Fruit fly (Drosophila melanogaster) whole organism, embryonic: ENCODE results near the gene mRpS35.

ENCODE experiments used
- Atf-2 ChIP-seq: fragments of 200-800 bp; sonication (Bioruptor generic); optimal IDR thresholded peaks from 2 replicates; lab custom pipeline; 2016; ENCODE audit warnings: missing biosample characterization, missing genetic modification characterization
- BEAF-32 ChIP-seq: fragments of 200-800 bp; sonication (Bioruptor generic); optimal IDR thresholded peaks from 3 replicates; lab custom pipeline; 2017; ENCODE audit warnings: missing biosample characterization, missing genetic modification characterization, mild to moderate bottlenecking, moderate library complexity, missing genetic modification reagents
- BtbVII ChIP-seq: fragments of 200-800 bp; sonication (Bioruptor generic); optimal IDR thresholded peaks from 3 replicates; lab custom pipeline; 2017; ENCODE audit warnings: missing biosample characterization, mild to moderate bottlenecking, missing genetic modification characterization
- CG10366 ChIP-seq: fragments of 200-800 bp; sonication (Bioruptor generic); IDR thresholded peaks from 2 replicates; pipeline ENCODE4 v1.3.6; 2022; ENCODE audit warnings: missing biosample characterization, missing genetic modification characterization
- CG11085 ChIP-seq: fragments of 200-800 bp; sonication (Bioruptor generic); IDR thresholded peaks from 2 replicates; pipeline ENCODE4 v1.3.6; 2022; ENCODE audit warnings: missing biosample characterization, missing genetic modification characterization
- CG11696 ChIP-seq: fragments of 200-800 bp; sonication (Bioruptor generic); IDR thresholded peaks from 2 replicates; pipeline ENCODE4 v1.3.6; 2022; ENCODE audit warnings: missing biosample characterization, missing genetic modification characterization
- CG12391 ChIP-seq: fragments of 200-800 bp; sonication (Bioruptor generic); optimal IDR thresholded peaks from 3 replicates; lab custom pipeline; 2018; ENCODE audit warnings: missing biosample characterization, mild to moderate bottlenecking, missing genetic modification characterization, moderate library complexity
- CG13123 ChIP-seq: fragments of 200-800 bp; sonication (Bioruptor generic); optimal IDR thresholded peaks from 2 replicates; lab custom pipeline; 2016; ENCODE audit warnings: missing biosample characterization, missing genetic modification characterization
- CG1529 ChIP-seq: fragments of 200-800 bp; sonication (Bioruptor generic); optimal IDR thresholded peaks from 3 replicates; lab custom pipeline; 2018; ENCODE audit warnings: missing biosample characterization, missing genetic modification characterization
- CG15696 ChIP-seq: fragments of 200-800 bp; sonication (Bioruptor generic); optimal IDR thresholded peaks from 2 replicates; lab custom pipeline; 2019; ENCODE audit warnings: missing biosample characterization, mild to moderate bottlenecking, missing genetic modification characterization, moderate library complexity
- CG1603 ChIP-seq: fragments of 200-800 bp; sonication (Bioruptor generic); optimal IDR thresholded peaks from 2 replicates; lab custom pipeline; 2019; ENCODE audit warnings: missing biosample characterization, mild to moderate bottlenecking, missing genetic modification characterization, moderate library complexity
- CG2120 ChIP-seq: fragments of 200-800 bp; sonication (Bioruptor generic); optimal IDR thresholded peaks from 3 replicates; lab custom pipeline; 2016; ENCODE audit warnings: missing biosample characterization, missing genetic modification characterization
- CG30020 ChIP-seq: fragments of 200-800 bp; optimal IDR thresholded peaks from 2 replicates; lab custom pipeline; 2019; ENCODE audit warnings: missing biosample characterization, mild to moderate bottlenecking, missing genetic modification characterization, moderate library complexity
- CG31224 ChIP-seq: fragments of 200-800 bp; sonication (Bioruptor generic); IDR thresholded peaks from 2 replicates; pipeline ENCODE4 v1.3.6; 2022; ENCODE audit warnings: missing biosample characterization, missing genetic modification characterization
- CG42726 ChIP-seq: fragments of 200-800 bp; sonication (Bioruptor generic); IDR thresholded peaks from 2 replicates; pipeline ENCODE4 v1.3.6; 2022; ENCODE audit warnings: missing biosample characterization, missing genetic modification characterization; ENCODE audit not compliant: partially characterized antibody
- CG4617 ChIP-seq: fragments of 200-800 bp; sonication (Bioruptor generic); optimal IDR thresholded peaks from 3 replicates; lab custom pipeline; 2016; ENCODE audit warnings: missing biosample characterization, missing genetic modification characterization, borderline replicate concordance
- CG6791 ChIP-seq: fragments of 200-800 bp; sonication (Bioruptor generic); IDR thresholded peaks from 3 replicates; pipeline ENCODE4 v1.3.6; 2022; ENCODE audit warnings: missing biosample characterization, missing genetic modification characterization; ENCODE audit not compliant: partially characterized antibody
- CG9437 ChIP-seq: fragments of 200-800 bp; sonication (Bioruptor generic); optimal IDR thresholded peaks from 2 replicates; lab custom pipeline; 2018; ENCODE audit warnings: missing biosample characterization, mild to moderate bottlenecking, missing genetic modification characterization
- D19B ChIP-seq: fragments of 200-800 bp; sonication (Bioruptor generic); optimal IDR thresholded peaks from 2 replicates; lab custom pipeline; 2017; ENCODE audit warnings: missing biosample characterization, mild to moderate bottlenecking, missing genetic modification characterization
- Dfd ChIP-seq, 2 experiments: fragments of >200 bp; optimal IDR thresholded peaks; 2 replicates each; lab custom pipeline; 2017; ENCODE audit warnings: missing biosample characterization in 2 of 2, missing genetic modification characterization in 2 of 2
- Eip74EF ChIP-seq, 2 experiments: fragments of 200-800 bp in 1 of 2; fragments of >200 bp in 1 of 2; sonication (Bioruptor generic) in 1 of 2; optimal IDR thresholded peaks; 2 replicates each; lab custom pipeline; 2017 to 2019; ENCODE audit warnings: missing biosample characterization in 2 of 2, missing genetic modification characterization in 2 of 2, mild to moderate bottlenecking in 1 of 2, moderate library complexity in 1 of 2
- Fer3 ChIP-seq: fragments of 200-800 bp; sonication (Bioruptor generic); optimal IDR thresholded peaks from 2 replicates; lab custom pipeline; 2018; ENCODE audit warnings: missing biosample characterization, mild to moderate bottlenecking, missing genetic modification characterization, moderate library complexity
- HLH4C ChIP-seq: fragments of 200-800 bp; sonication (Bioruptor generic); IDR thresholded peaks from 3 replicates; pipeline ENCODE4 v1.3.6; 2022; ENCODE audit warnings: missing biosample characterization, missing genetic modification characterization; ENCODE audit not compliant: partially characterized antibody
- Hr51 ChIP-seq, 2 experiments: fragments of 200-800 bp; sonication (Bioruptor generic); optimal IDR thresholded peaks; 2 replicates in 1 of 2; 3 replicates in 1 of 2; lab custom pipeline; 2016 to 2018; ENCODE audit warnings: missing biosample characterization in 2 of 2, missing genetic modification characterization in 2 of 2, mild to moderate bottlenecking in 1 of 2, moderate library complexity in 1 of 2
- Mes4 ChIP-seq: fragments of 200-800 bp; sonication (Bioruptor generic); optimal IDR thresholded peaks from 2 replicates; lab custom pipeline; 2016; ENCODE audit warnings: missing biosample characterization, missing genetic modification characterization
- NFAT ChIP-seq: fragments of 200-800 bp; sonication (Bioruptor generic); IDR thresholded peaks from 2 replicates; pipeline ENCODE4 v1.3.6; 2022; ENCODE audit warnings: missing biosample characterization, missing genetic modification characterization
- Nf-YC ChIP-seq: fragments of 200-800 bp; optimal IDR thresholded peaks from 3 replicates; lab custom pipeline; 2019; ENCODE audit warnings: missing biosample characterization, mild to moderate bottlenecking, missing genetic modification characterization, moderate library complexity
- Six4 ChIP-seq: fragments of 200-800 bp; sonication (Bioruptor generic); optimal IDR thresholded peaks from 2 replicates; lab custom pipeline; 2016; ENCODE audit warnings: missing biosample characterization, missing genetic modification characterization
- YL-1 ChIP-seq: fragments of 200-800 bp; sonication (Bioruptor generic); optimal IDR thresholded peaks from 3 replicates; lab custom pipeline; 2017; ENCODE audit warnings: missing biosample characterization, mild to moderate bottlenecking, missing genetic modification characterization
- ab ChIP-seq: fragments of 200-800 bp; sonication (Bioruptor generic); optimal IDR thresholded peaks from 2 replicates; lab custom pipeline; 2016; ENCODE audit warnings: missing biosample characterization, missing genetic modification characterization
- aop ChIP-seq: fragments of 200-800 bp; sonication (Bioruptor generic); IDR thresholded peaks from 2 replicates; pipeline ENCODE4 v1.3.6; 2022; ENCODE audit warnings: missing biosample characterization, missing genetic modification characterization
- ara ChIP-seq: fragments of 200-800 bp; sonication (Bioruptor generic); IDR thresholded peaks from 2 replicates; pipeline ENCODE4 v1.3.6; 2022; ENCODE audit warnings: missing biosample characterization, missing genetic modification characterization
- cad ChIP-seq: fragments of >200 bp; optimal IDR thresholded peaks from 2 replicates; lab custom pipeline; 2017; ENCODE audit warnings: missing biosample characterization, missing genetic modification characterization
- caup ChIP-seq: fragments of 200-800 bp; sonication (Bioruptor generic); optimal IDR thresholded peaks from 3 replicates; lab custom pipeline; 2017; ENCODE audit warnings: missing biosample characterization, mild to moderate bottlenecking, missing genetic modification characterization, moderate library complexity; ENCODE audit not compliant: severe bottlenecking
- chm ChIP-seq: fragments of 200-800 bp; sonication (Bioruptor generic); IDR thresholded peaks from 2 replicates; pipeline ENCODE4 v1.3.6; 2022; ENCODE audit warnings: missing biosample characterization, missing genetic modification characterization
- danr ChIP-seq: fragments of 200-800 bp; sonication (Bioruptor generic); IDR thresholded peaks from 2 replicates; pipeline ENCODE4 v1.3.6; 2022; ENCODE audit warnings: missing biosample characterization, missing genetic modification characterization
- en ChIP-seq: fragments of 200-800 bp; sonication (Bioruptor generic); optimal IDR thresholded peaks from 2 replicates; lab custom pipeline; 2016; ENCODE audit warnings: missing biosample characterization, missing genetic modification characterization
- ewg ChIP-seq: fragments of 200-800 bp; sonication (Bioruptor generic); optimal IDR thresholded peaks from 3 replicates; lab custom pipeline; 2017; ENCODE audit warnings: mild to moderate bottlenecking, missing biosample characterization, missing genetic modification reagents, missing genetic modification characterization
- fd3F ChIP-seq: fragments of 200-800 bp; sonication (Bioruptor generic); optimal IDR thresholded peaks from 2 replicates; lab custom pipeline; 2018; ENCODE audit warnings: missing biosample characterization, mild to moderate bottlenecking, missing genetic modification characterization, moderate library complexity
- fru ChIP-seq: fragments of >200 bp; optimal IDR thresholded peaks from 2 replicates; lab custom pipeline; 2017
- hth ChIP-seq: fragments of >200 bp; optimal IDR thresholded peaks from 2 replicates; lab custom pipeline; 2017; ENCODE audit warnings: inconsistent platforms
- lola ChIP-seq, 3 experiments: fragments of >200 bp in 2 of 3; fragments of 200-800 bp in 1 of 3; sonication (Bioruptor generic) in 1 of 3; optimal IDR thresholded peaks; 2 replicates each; lab custom pipeline; 2017 to 2019; ENCODE audit warnings: missing biosample characterization in 3 of 3, missing genetic modification characterization in 3 of 3, mild to moderate bottlenecking in 1 of 3, moderate library complexity in 1 of 3
- odd ChIP-seq: fragments of 200-800 bp; sonication (Bioruptor generic); optimal IDR thresholded peaks from 2 replicates; lab custom pipeline; 2017; ENCODE audit warnings: missing biosample characterization, mild to moderate bottlenecking, missing genetic modification characterization
- pzg ChIP-seq: fragments of 200-800 bp; sonication (Bioruptor generic); optimal IDR thresholded peaks from 3 replicates; lab custom pipeline; 2018; ENCODE audit warnings: missing biosample characterization, mild to moderate bottlenecking, missing genetic modification characterization, moderate library complexity
- row ChIP-seq: fragments of 200-800 bp; sonication (Bioruptor generic); IDR thresholded peaks from 3 replicates; pipeline ENCODE4 v1.3.6; 2022; ENCODE audit warnings: missing biosample characterization, missing genetic modification characterization
- sisA ChIP-seq: fragments of 200-800 bp; sonication (Bioruptor generic); IDR thresholded peaks from 2 replicates; pipeline ENCODE4 v1.3.6; 2022; ENCODE audit warnings: missing biosample characterization, missing genetic modification characterization
- tin ChIP-seq: fragments of 200-800 bp; sonication (Bioruptor generic); optimal IDR thresholded peaks from 3 replicates; lab custom pipeline; 2016; ENCODE audit warnings: missing biosample characterization, missing genetic modification characterization
- twi ChIP-seq: fragments of 200-800 bp; optimal IDR thresholded peaks from 2 replicates; lab custom pipeline; 2019; ENCODE audit warnings: missing biosample characterization, mild to moderate bottlenecking, missing genetic modification characterization, moderate library complexity
- wdn ChIP-seq: fragments of 200-800 bp; sonication (Bioruptor generic); IDR thresholded peaks from 2 replicates; pipeline ENCODE4 v1.3.6; 2022; ENCODE audit warnings: missing biosample characterization, missing genetic modification characterization
- zen2 ChIP-seq: fragments of 200-800 bp; sonication (Bioruptor generic); IDR thresholded peaks from 3 replicates; pipeline ENCODE4 v1.3.6; 2022; ENCODE audit warnings: missing biosample characterization, missing genetic modification characterization; ENCODE audit not compliant: partially characterized antibody

The mRpS35 gene

DNA sequence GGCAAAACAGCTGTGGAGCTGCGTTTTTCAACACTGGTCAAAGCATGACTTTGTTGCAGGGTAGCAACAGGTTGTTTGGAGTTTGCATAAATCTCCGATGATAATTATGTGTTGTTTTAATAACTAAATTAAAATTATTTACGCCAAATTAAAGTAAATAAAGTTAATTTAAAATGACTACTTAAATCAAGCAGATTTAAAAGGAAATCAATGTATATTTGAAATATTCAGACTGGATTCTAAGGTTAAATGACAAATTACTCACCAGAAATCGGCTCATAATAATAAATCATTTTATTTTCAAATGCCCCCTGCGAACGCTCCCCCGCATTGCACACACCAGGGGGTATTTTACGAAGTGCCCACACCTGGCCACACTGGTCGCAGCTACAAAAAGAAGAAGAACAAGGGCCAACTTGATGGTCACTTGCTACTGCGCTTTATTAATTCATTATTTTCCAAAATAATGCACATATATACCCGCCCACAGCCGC is 6.7 kb upstream of the mRpS35 start, which contains the start of the genes CG12093 and Atg2 (continued):
- TF ChIP-seq zen2 (no peak), wdn (GFP tag; lab: Robert Waterston, UW) (peak; percentile 94), CG11696 (GFP tag; lab: Robert Waterston, UW) (peak; percentile 63), lola (GFP tag; optimal IDR thresholded peaks at IDR 0.05; lab: Kevin White, UChicago) (peak in 1 of 3 experiments; percentile 91), ara (GFP tag; lab: Robert Waterston, UW) (peak; percentile 77), CG13123 (GFP tag; lab: Kevin White, UChicago) (peak; percentile 89), CG9437 (GFP tag; lab: Kevin White, UChicago) (peak; percentile 86), twi (tag; lab: Kevin White, UChicago) (peak; percentile 89), Mes4 (GFP tag; lab: Kevin White, UChicago) (peak; percentile 16), CG30020 (tag; lab: Kevin White, UChicago) (peak; percentile 82), Atf-2 (GFP tag; lab: Kevin White, UChicago) (peak; percentile 80), CG31224 (GFP tag; lab: Robert Waterston, UW) (peak; percentile 89), tin (GFP tag; lab: Kevin White, UChicago) (peak; percentile 90), CG11085 (peak; percentile 90), ewg (GFP tag; lab: Kevin White, UChicago) (peak; percentile 81), Nf-YC (tag; lab: Kevin White, UChicago) (peak; percentile 87), CG2120 (peak; percentile 95), NFAT (peak; percentile 93), Eip74EF (GFP tag; optimal IDR thresholded peaks at IDR 0.05; lab: Kevin White, UChicago) (peak in 1 of 2 experiments; percentile 62), CG42726 (no peak), BEAF-32 (GFP tag; lab: Kevin White, UChicago) (peak; percentile 48), pzg (GFP tag; lab: Kevin White, UChicago) (peak; percentile 64), Six4 (GFP tag; lab: Kevin White, UChicago) (peak; percentile 70), danr (GFP tag; lab: Robert Waterston, UW) (peak; percentile 78), CG6791 (GFP tag; lab: Robert Waterston, UW) (0 out of 3 replicates have a peak, but pooled peaks have one; percentile 21), fru (no peak), aop (GFP tag; lab: Robert Waterston, UW) (peak; percentile 51; the same call in 1 of the 2 replicates), CG10366 (GFP tag; lab: Robert Waterston, UW) (peak; percentile 94), sisA (peak; percentile 93), CG1529 (GFP tag; lab: Kevin White, UChicago) (peak; percentile 80), D19B (GFP tag; lab: Kevin White, UChicago) (peak; percentile 98), CG12391 (tag; lab: Kevin White, UChicago) (peak; percentile 96), CG1603 (peak; percentile 64), CG15696 (tag; lab: Kevin White, UChicago) (peak; percentile 90), chm (GFP tag; lab: Robert Waterston, UW) (peak; percentile 89), Fer3 (tag; lab: Kevin White, UChicago) (peak; percentile 95), Dfd (GFP tag; optimal IDR thresholded peaks at IDR 0.05; lab: Kevin White, UChicago) (no peak), fd3F (peak; percentile 92), en (GFP tag; lab: Kevin White, UChicago) (peak; percentile 29), HLH4C (no peak), cad (no peak), ab (GFP tag; lab: Kevin White, UChicago) (peak; percentile 76), BtbVII (peak; percentile 74), row (GFP tag; lab: Robert Waterston, UW) (peak; percentile 95), Hr51 (GFP tag; optimal IDR thresholded peaks at IDR 0.05; lab: Kevin White, UChicago) (peak; percentile 90 to 94), caup (GFP tag; lab: Kevin White, UChicago) (peak; percentile 91), YL-1 (GFP tag; lab: Kevin White, UChicago) (peak; percentile 71), odd (GFP tag; lab: Kevin White, UChicago) (peak; percentile 79), CG4617 (GFP tag; lab: Kevin White, UChicago) (peak; percentile 79), hth (no peak)
